Worm (Caenorhabditis elegans) whole organism, L4 larva: ENCODE data around the gene C42D4.19.

Source experiments
- arid-1 ChIP-seq: fragments of 200-800 bp; sonication (Bioruptor generic); conservative IDR thresholded peaks from 2 replicates; pipeline ENCODE4 v1.3.6; 2022; ENCODE audit warnings: missing genetic modification reagents, missing genetic modification characterization, missing compliant biosample characterization
- snpc-4 ChIP-seq: fragments of 150-350 bp; optimal IDR thresholded peaks from 2 replicates; lab custom pipeline; 2014; ENCODE audit warnings: missing biosample characterization, missing genetic modification characterization

DNA sequence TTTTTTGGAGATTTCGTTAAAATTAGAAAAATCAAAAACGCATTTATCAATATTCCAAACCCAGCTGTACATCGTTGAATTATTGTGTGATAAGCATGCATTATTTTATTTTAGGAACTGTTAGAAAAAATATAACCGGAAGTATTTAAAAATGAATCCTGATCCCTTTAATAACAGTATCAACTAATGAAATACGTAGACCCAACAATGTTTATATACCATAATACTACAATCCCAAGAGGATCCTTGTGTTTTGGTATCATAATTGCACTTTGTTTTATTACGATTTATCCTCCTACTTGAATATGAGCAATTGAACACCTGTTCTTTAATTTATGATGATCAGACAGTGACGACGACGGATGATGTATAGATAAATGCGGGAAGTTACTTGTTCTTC is 11.3 kb downstream of the C42D4.19 start, which contains the start of gene str-249:
- TF ChIP-seq snpc-4 (tag; lab: Kevin White, UChicago) (no peak), arid-1 (GFP tag; lab: Robert Waterston, UW) (no peak)
